Worm (Caenorhabditis elegans): Measurements from ENCODE around the gene sap-49.

sap-49 gene

DNA sequence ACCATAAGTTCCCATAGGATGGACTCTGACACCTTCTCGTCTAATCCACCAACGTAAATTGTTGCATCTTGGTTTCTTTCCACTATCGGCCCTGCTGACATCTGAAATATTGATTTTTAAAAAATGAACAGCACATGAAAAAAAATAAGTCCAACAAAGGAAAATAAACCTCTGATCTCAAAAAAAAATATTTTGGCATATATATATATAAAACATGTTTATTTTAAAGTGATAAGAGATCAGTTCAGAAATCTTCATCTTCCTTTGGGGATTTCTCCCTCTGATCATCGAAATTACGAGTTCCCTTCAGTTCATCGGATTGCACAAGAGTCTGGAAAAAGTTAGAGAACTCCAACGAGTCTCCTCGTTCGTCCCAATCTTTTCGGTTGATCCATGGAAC is at the start of gene sap-49:
TSS of gene sap-49 (minus strand) at position 101 of the 400 bp plus-strand sequence.
- TF ChIP-seq klf-2 (GFP tag; conservative IDR thresholded peaks at IDR 0.05) = no peak
- no peak for TF ChIP-seq flt-1 (GFP tag; IDR thresholded peaks at IDR 0.05)
- no peak for TF ChIP-seq ztf-29 (GFP tag; IDR thresholded peaks at IDR 0.05)
- no peak for TF ChIP-seq ref-1 (GFP tag; conservative IDR thresholded peaks at IDR 0.05)
- TF ChIP-seq tab-1 (GFP tag; IDR thresholded peaks at IDR 0.05) = no peak
- no peak for TF ChIP-seq T22C8.4 (GFP tag; IDR thresholded peaks at IDR 0.05)
- no peak for TF ChIP-seq ztf-23 (GFP tag; IDR thresholded peaks at IDR 0.05)
- TF ChIP-seq med-1 (GFP tag; optimal IDR thresholded peaks at IDR 0.05; ENCODE audit: insufficient read depth) = no peak
- TF ChIP-seq cog-1 (tag; optimal IDR thresholded peaks at IDR 0.05) = no peak

DNA sequence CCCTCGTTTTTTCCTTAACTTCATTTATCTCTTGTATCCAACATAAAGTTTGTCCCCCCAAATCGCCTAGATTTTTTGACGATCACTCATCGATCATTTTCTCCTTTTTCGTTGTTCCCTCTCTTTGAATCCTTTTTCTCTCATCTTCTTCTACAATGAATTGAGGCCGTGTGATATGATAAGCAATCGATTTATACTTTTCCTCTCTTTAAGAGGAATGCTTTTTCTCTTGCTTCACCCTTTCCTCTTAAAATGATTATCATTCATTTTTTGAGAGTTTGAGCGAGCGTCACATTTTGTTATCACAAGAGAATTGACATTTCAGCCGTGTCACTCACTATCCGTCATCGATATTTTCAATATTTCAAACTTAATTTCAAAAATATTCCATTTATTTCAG is 42.5 kb upstream of the sap-49 start, which contains the start of gene K02C4.5:
TSS of gene K02C4.5 (plus strand) at position 395 of the 400 bp plus-strand sequence.
- no peak for TF ChIP-seq flt-1 (GFP tag; IDR thresholded peaks at IDR 0.05)
- no peak for TF ChIP-seq cog-1 (tag; optimal IDR thresholded peaks at IDR 0.05)
- no peak for TF ChIP-seq med-1 (GFP tag; optimal IDR thresholded peaks at IDR 0.05; ENCODE audit: insufficient read depth)
- no peak for TF ChIP-seq T22C8.4 (GFP tag; IDR thresholded peaks at IDR 0.05)
- TF ChIP-seq klf-2 (GFP tag; conservative IDR thresholded peaks at IDR 0.05) = no peak
- no peak for TF ChIP-seq tab-1 (GFP tag; IDR thresholded peaks at IDR 0.05)
- TF ChIP-seq ztf-23 (GFP tag; IDR thresholded peaks at IDR 0.05) = no peak
- TF ChIP-seq ref-1 (GFP tag; conservative IDR thresholded peaks at IDR 0.05) = no peak
- TF ChIP-seq ztf-29 (GFP tag; IDR thresholded peaks at IDR 0.05) = no peak

DNA sequence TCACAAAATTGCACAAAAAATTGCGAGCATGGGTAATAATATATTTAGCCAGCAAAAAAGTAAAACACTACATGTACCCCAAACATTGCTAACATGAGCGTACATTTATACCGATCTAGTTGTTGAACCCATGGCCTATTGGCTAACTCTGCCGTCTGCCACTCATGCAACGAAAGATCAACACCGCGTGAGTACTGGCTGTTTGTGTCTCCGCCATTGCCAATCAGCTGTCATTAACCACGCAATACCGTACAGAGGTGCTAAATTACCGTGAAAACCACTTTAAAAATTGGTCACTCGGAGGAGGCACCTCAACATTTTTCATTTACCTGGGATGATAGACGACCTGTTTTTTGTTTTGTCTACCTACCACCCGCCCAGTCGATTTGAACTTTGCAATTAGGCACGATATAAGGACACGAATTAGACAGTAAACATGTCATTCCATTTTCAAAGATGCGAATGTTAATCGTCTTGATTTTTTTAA is 39.8 kb upstream of the sap-49 start, which contains the start of gene K02C4.2:
TSS of gene K02C4.2 (plus strand) at position 437 of the 487 bp plus-strand sequence.
- TF ChIP-seq flt-1 (GFP tag; IDR thresholded peaks at IDR 0.05) (peak; percentile 93), tab-1 (GFP tag; IDR thresholded peaks at IDR 0.05) (peak; percentile 84), ztf-29 (GFP tag; IDR thresholded peaks at IDR 0.05) (peak; percentile 80), med-1 (GFP tag; optimal IDR thresholded peaks at IDR 0.05; ENCODE audit: insufficient read depth) (peak; percentile 44), ref-1 (GFP tag; conservative IDR thresholded peaks at IDR 0.05) (peak; percentile 68), ztf-23 (GFP tag; IDR thresholded peaks at IDR 0.05) (peak; percentile 60; the same call in 1 of the 2 replicates), T22C8.4 (GFP tag; IDR thresholded peaks at IDR 0.05) (peak; percentile 71), klf-2 (GFP tag; conservative IDR thresholded peaks at IDR 0.05) (peak; percentile 44; the same call in 1 of the 2 replicates), cog-1 (tag; optimal IDR thresholded peaks at IDR 0.05) (peak; percentile 47)

DNA sequence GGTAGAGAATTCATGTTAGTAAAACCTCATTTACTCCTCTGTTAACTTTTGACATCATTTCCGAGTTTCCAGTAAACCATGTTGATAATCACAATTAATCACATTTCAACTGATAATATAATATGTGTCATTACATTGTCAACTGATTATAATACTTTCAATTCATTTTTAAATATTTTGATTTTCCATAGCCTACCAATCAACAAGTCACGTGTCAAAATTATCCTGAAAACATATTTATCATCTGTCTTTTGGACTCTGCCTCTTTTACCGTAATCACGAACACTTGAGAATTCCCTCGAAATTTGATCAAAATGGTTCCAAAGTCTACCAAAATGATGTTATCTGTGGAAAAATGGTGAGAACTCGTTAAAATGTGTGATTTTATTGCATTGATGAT is 38.5 kb upstream of the sap-49 start:
- TF ChIP-seq tab-1 (GFP tag; IDR thresholded peaks at IDR 0.05) (no peak), ref-1 (GFP tag; conservative IDR thresholded peaks at IDR 0.05) (no peak), med-1 (GFP tag; optimal IDR thresholded peaks at IDR 0.05; ENCODE audit: insufficient read depth) (no peak), flt-1 (GFP tag; IDR thresholded peaks at IDR 0.05) (no peak), ztf-23 (GFP tag; IDR thresholded peaks at IDR 0.05) (no peak)

DNA sequence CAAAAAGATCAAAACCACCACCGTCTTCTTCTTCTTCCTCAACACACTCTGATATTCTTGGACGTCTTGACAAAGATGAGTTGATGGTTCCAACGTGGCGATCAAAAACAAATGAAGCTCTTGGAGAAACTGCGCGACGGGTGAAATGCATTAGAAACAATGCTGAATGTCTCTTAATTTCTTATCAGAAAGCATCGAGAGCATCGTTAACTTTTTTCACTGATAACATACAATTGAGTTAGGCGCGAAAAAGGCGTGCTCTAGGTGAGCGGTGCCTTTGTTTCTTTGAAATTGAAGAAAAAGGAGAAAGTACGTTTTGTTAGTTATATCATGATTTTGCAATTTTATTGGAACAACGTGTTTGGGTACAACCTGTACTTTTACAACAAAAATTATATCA is 37.7 kb upstream of the sap-49 start, which contains the start of gene gpcp-2:
TSS of gene gpcp-2 (minus strand) at position 153 of the 400 bp plus-strand sequence.
- no peak for TF ChIP-seq flt-1 (GFP tag; IDR thresholded peaks at IDR 0.05)
- TF ChIP-seq ztf-29 (GFP tag; IDR thresholded peaks at IDR 0.05) = no peak
- TF ChIP-seq cog-1 (tag; optimal IDR thresholded peaks at IDR 0.05) = no peak
- TF ChIP-seq ztf-23 (GFP tag; IDR thresholded peaks at IDR 0.05) = no peak
- no peak for TF ChIP-seq ref-1 (GFP tag; conservative IDR thresholded peaks at IDR 0.05)
- TF ChIP-seq med-1 (GFP tag; optimal IDR thresholded peaks at IDR 0.05; ENCODE audit: insufficient read depth) = no peak
- TF ChIP-seq T22C8.4 (GFP tag; IDR thresholded peaks at IDR 0.05) = no peak
- TF ChIP-seq tab-1 (GFP tag; IDR thresholded peaks at IDR 0.05) = no peak
- no peak for TF ChIP-seq klf-2 (GFP tag; conservative IDR thresholded peaks at IDR 0.05)

DNA sequence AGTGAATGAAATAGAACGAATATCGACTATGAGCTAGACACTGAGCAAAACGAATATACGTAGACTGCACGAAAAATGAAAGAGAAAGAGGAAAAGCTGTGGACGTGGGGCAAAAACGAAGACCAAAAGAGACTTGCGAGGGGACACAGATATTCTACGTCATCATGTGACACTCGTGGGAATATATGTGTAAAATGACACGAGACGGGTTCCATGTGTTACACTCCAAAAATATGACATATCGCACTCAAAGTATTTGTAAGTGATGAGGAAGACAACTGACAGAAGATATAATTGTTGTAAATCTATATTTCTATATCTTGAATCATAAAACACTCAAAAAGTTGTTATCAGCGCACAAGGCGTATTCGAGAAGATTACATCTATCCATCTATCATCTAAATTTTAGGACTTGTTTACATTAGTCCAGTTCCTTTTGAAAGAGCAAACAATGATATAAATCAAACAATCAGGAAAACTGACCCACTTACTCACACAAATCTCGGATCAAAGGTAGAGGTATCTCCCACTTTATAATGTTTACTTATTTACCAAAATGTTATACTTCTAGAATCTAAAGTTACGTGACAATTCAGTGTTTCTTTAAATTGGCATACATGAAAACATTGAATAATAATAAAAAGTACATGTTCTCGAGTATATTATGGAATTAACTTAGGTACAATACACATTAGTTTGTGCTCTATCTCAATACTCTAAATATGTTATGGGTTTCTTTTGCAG is 36.4 kb upstream of the sap-49 start:
- peak; percentile 28 for TF ChIP-seq cog-1 (tag; optimal IDR thresholded peaks at IDR 0.05)
- TF ChIP-seq ztf-23 (GFP tag; IDR thresholded peaks at IDR 0.05) = no peak

DNA sequence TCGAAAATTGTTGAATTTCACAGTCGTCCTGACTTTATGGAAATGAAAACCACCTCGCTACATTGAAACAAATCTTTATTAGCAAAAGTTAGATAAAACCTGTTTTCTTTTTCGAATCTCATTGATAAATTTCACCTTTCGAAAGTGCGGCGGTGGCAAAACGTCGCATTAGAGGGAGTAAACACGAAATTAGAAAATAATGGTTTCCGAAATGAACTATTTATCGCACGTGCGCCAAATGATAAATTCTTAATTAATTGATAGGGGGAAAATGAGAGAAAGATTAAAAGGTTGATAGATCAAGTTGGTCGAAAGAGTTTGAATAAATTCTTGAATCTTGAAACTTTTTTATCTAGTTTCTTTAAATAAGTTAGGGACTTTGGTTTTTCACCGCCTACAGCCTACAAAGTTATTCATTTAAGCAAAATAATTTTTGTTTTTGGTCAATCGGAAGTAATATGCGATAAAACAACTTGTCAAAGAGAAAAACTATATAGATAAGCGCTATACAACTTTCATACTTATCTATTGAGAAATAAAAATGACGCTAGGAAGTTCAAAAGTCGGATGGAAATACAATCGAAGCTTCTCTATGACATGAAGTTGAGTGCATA is 35.6 kb upstream of the sap-49 start:
- no peak for TF ChIP-seq med-1 (GFP tag; optimal IDR thresholded peaks at IDR 0.05; ENCODE audit: insufficient read depth)

DNA sequence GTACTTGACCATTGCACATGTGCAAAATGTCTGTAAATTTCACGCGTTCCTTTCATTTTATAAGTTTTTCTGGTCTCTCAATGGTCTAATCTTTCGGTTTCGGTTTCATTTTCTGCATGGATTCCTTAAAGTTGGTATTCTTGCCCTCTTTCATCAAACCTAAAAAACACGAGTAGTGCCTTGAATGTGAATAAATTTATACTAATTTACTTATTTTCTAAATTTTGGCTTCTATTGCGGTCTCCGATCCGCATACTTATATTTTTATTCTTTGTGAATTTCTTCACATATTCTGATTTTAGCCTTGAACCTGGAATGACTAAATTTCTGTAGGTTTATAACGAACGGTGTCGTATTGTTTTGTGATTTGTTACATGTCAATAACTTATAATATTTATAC is 30.4 kb upstream of the sap-49 start, which contains the start of gene pdha-1:
TSS of gene pdha-1 (plus strand) at position 301 of the 400 bp plus-strand sequence.
- TF ChIP-seq klf-2 (GFP tag; conservative IDR thresholded peaks at IDR 0.05) (no peak), flt-1 (GFP tag; IDR thresholded peaks at IDR 0.05) (no peak), tab-1 (GFP tag; IDR thresholded peaks at IDR 0.05) (no peak), cog-1 (tag; optimal IDR thresholded peaks at IDR 0.05) (no peak), med-1 (GFP tag; optimal IDR thresholded peaks at IDR 0.05; ENCODE audit: insufficient read depth) (no peak), ztf-23 (GFP tag; IDR thresholded peaks at IDR 0.05) (no peak), ref-1 (GFP tag; conservative IDR thresholded peaks at IDR 0.05) (no peak), ztf-29 (GFP tag; IDR thresholded peaks at IDR 0.05) (no peak)

DNA sequence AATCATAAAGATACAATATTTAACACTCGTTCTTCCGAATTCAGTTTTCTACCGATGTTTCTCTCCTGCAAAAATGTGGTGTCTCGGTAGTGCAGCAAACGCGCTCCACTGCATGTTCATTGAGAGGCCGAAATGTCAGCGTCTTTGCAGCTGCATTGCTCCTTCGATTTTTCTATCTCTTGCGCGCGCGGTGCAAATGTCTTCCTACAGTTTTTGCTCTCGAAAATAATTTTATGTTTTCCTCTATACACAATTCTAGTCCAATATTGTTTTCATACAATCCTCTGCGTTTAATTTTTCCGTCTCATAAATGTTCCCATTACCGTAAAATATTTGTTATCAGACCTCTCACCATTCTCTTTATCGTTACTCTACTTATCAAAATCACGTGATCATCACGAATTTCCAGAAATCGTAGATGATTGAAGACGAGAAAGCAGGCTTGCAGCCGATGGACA is 26.8 kb upstream of the sap-49 start, which contains the start of gene ufd-2:
TSS of gene ufd-2 (plus strand) at position 408 of the 458 bp plus-strand sequence.
- TF ChIP-seq ztf-29 (GFP tag; IDR thresholded peaks at IDR 0.05) = no peak
- TF ChIP-seq cog-1 (tag; optimal IDR thresholded peaks at IDR 0.05) = peak; percentile 14

DNA sequence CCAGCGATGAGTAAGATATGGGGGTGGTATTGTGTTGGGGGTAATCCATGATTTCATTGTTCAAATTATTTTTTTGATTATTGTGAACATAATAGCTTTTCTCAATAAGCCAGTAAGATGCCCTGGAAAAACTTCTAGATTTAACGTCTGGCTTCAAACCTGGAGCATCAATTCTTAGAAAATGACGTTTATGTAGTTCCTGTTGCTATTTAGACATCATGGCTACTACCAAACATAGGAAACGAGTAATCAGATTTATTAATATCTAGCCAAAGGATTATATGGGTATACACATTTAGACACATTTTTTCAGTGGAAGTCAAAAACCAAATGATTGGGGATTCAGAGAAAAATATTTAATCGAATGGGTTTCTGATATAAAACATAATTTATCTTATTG is 24.0 kb upstream of the sap-49 start:
- no peak for TF ChIP-seq ztf-23 (GFP tag; IDR thresholded peaks at IDR 0.05)
- no peak for TF ChIP-seq klf-2 (GFP tag; conservative IDR thresholded peaks at IDR 0.05)
- TF ChIP-seq med-1 (GFP tag; optimal IDR thresholded peaks at IDR 0.05; ENCODE audit: insufficient read depth) = no peak
- TF ChIP-seq T22C8.4 (GFP tag; IDR thresholded peaks at IDR 0.05) = no peak
- TF ChIP-seq flt-1 (GFP tag; IDR thresholded peaks at IDR 0.05) = no peak
- TF ChIP-seq tab-1 (GFP tag; IDR thresholded peaks at IDR 0.05) = no peak
